Fruit fly (Drosophila melanogaster): ENCODE data around the gene CG11279.

DNA sequence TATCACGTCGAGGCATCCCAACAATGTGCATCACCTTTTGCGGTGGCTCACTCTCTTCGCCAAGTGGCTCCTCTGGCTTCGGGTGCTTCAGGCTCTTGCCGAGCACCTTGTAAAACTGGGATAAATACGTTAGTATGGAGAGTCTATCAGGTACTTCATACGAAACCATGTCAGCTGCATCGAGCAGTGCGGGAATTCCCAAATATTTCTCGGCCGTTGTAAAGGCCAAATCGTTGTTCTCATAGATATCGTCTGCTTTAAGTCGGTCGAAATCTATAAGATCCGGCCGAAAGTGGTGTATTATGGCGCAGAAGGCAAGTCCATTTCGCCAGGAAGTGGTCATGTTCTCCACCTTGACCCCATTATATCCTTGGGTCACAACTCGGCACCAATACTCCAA, 32.1 kb upstream of the CG11279 start:
- TF ChIP-seq CG8478 (optimal IDR thresholded peaks at IDR 0.05) (no peak), CTCF (optimal IDR thresholded peaks at IDR 0.05) (no peak)

Measured in S2 (cell line).